Fruit fly (Drosophila melanogaster): ENCODE data around the gene Ac78C.

DNA sequence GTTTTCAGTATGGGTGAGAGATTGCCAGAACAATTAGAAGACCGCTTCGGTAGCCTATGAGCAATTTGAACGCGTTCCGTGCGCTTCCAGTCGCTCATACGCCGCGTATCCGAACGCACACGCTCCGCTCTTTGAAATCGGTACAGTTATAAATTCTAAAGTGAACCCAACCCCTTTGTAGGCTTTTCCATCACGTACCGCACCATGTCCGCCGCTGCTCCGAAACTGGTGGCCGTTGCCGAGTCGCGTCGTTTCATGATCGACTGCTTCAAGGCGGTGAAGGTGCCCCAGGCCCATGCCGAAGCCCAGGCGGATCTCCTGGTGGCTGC is 33.7 kb upstream of the Ac78C start:
- TF ChIP-seq usp (GFP tag; optimal IDR thresholded peaks at IDR 0.05) (no peak), psq (optimal IDR thresholded peaks at IDR 0.05) (no peak), pan (optimal IDR thresholded peaks at IDR 0.05) (no peak), Dll (optimal IDR thresholded peaks at IDR 0.05) (no peak), EcR (GFP tag; optimal IDR thresholded peaks at IDR 0.05) (no peak), CG8478 (optimal IDR thresholded peaks at IDR 0.05) (no peak)
